Worm (Caenorhabditis elegans): Measurements from ENCODE around the gene F58A4.2.

F58A4.2 gene

DNA sequence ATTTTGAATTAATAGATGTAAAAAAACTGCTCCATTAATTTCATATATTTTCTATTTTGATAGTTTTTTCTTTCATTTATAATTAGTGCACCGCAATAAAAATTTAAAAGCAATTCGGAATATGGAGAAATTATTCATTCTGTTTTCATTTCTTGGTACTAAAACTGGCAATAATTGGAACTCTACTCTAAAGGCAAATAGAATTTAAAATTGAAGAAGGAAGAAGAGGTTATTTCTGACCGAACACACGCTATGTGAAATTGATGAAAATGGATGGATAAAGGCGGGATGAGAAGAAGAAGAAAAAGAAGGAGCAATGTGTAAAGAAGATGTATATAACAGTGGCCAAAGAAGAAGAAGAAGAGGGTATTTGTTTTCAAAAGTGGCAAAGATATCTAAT, 17.3 kb downstream of the F58A4.2 start:
- TF ChIP-seq klf-2 (GFP tag; conservative IDR thresholded peaks at IDR 0.05) (no peak), flt-1 (GFP tag; IDR thresholded peaks at IDR 0.05) (no peak), med-1 (GFP tag; optimal IDR thresholded peaks at IDR 0.05; ENCODE audit: insufficient read depth) (no peak), ztf-23 (GFP tag; IDR thresholded peaks at IDR 0.05) (no peak), ztf-29 (GFP tag; IDR thresholded peaks at IDR 0.05) (no peak), T22C8.4 (GFP tag; IDR thresholded peaks at IDR 0.05) (no peak), ref-1 (GFP tag; conservative IDR thresholded peaks at IDR 0.05) (no peak), tab-1 (GFP tag; IDR thresholded peaks at IDR 0.05) (no peak), cog-1 (tag; optimal IDR thresholded peaks at IDR 0.05) (no peak)

DNA sequence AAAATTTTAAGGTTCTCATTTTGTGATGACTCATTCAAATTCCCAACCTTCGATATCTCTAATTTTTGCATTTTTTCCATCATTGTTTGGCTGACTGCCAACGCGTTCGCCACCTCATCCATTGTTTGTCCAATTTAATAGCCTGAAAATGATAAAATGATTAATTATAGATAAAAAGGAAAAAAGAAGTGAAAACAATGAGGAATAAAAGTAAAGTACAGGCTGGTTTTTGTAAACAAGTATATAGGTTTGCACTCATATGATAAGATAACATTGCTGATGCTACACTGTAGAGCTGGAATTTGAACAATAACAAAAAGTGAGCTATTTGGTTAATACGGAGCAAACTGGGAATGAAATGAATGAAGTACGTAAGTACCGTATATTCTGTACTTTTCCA, 18.3 kb downstream of the F58A4.2 start, which contains the start of gene C48B4.3:
TSS of gene C48B4.3 (minus strand) at position 149 of the 400 bp plus-strand sequence.
- no peak for TF ChIP-seq ref-1 (GFP tag; conservative IDR thresholded peaks at IDR 0.05)

DNA sequence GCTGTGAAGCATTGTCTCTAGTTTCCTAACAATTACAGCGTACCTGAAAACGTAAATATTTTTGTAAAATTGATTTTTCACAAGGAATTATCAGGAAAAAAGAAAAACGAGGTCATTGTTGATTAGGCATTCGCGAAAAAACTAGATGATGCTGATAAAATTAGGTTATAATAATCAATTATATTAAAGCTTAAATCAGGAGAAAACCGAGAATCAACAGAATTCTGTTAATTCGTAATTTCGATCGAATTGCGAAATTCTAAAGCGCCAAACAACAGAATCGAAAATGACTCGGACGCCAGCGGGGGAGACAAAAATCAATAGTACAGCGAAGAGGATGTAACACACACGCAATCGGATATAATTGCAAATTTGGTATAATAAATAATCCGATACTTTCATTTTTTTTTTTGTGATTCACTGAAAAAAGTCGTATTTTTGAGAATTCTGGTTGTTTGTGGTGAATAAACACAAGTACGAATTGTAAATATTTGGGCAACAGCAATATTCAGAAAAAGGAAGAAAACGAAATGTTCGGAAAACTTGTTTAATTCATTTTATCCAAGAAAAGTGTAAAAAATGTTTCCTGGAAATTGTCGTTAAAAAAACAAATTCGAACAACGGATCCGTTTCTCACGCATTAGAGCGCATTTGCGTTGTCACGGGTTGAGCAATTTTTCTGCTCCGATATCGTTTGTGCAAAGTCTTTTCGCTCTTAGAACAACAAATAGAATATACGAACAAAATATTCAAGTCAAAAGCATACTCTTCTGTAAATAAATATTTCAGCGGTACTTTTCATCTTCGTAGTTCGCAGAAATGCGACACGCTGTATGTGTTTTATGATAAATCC, 20.3 kb downstream of the F58A4.2 start, which contains the start of gene ced-7:
TSS of gene ced-7 (minus strand) at position 51 of the 853 bp plus-strand sequence.
- TF ChIP-seq flt-1 (GFP tag; IDR thresholded peaks at IDR 0.05) (no peak), T22C8.4 (GFP tag; IDR thresholded peaks at IDR 0.05) (no peak), med-1 (GFP tag; optimal IDR thresholded peaks at IDR 0.05; ENCODE audit: insufficient read depth) (no peak), ztf-29 (GFP tag; IDR thresholded peaks at IDR 0.05) (no peak), tab-1 (GFP tag; IDR thresholded peaks at IDR 0.05) (no peak), klf-2 (GFP tag; conservative IDR thresholded peaks at IDR 0.05) (no peak), ref-1 (GFP tag; conservative IDR thresholded peaks at IDR 0.05) (no peak), cog-1 (tag; optimal IDR thresholded peaks at IDR 0.05) (no peak), ztf-23 (GFP tag; IDR thresholded peaks at IDR 0.05) (no peak)

DNA sequence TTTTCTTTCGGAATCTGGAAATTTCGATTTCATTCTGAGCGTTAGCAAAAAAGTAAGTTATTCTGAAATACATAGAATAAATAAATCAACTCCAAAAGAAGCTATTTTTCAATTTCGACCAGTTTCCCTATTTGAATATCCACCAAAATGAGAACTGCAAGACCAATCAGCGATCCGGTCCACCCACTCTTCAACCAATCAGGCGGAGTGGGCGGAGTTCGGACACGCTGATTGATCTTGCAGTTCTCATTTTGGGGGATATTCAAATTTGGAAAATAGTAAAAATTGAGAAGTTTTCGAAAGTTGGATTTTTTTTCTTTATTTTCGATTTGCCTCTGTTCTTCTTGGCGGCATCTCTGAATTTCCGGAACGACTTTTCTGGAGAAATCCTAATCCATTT, 29.7 kb downstream of the F58A4.2 start:
- TF ChIP-seq ztf-29 (GFP tag; IDR thresholded peaks at IDR 0.05) (no peak), ref-1 (GFP tag; conservative IDR thresholded peaks at IDR 0.05) (no peak), T22C8.4 (GFP tag; IDR thresholded peaks at IDR 0.05) (no peak), klf-2 (GFP tag; conservative IDR thresholded peaks at IDR 0.05) (no peak), tab-1 (GFP tag; IDR thresholded peaks at IDR 0.05) (no peak), ztf-23 (GFP tag; IDR thresholded peaks at IDR 0.05) (no peak), med-1 (GFP tag; optimal IDR thresholded peaks at IDR 0.05; ENCODE audit: insufficient read depth) (no peak), cog-1 (tag; optimal IDR thresholded peaks at IDR 0.05) (no peak), flt-1 (GFP tag; IDR thresholded peaks at IDR 0.05) (no peak)

DNA sequence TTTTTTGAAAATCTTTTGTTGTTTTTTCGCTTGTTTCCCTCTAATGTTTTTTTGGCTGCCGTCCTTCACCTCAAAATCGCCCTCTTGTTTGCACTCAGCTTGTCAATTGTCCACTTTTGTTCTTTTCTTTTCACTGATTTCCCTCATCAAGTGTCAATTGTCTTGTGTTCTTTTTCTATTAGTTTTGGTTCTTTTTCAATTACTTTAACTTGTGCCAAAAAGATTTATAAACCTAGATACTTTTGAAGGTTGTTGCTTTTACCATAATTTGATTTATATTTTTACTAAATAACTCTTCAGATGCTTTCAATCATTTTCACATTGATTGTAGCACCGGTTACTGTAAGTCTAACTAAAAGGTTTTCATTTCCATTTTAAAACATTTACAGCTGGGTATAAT, 32.1 kb downstream of the F58A4.2 start, which contains the start of gene C48B4.13:
TSS of gene C48B4.13 (plus strand) at position 301 of the 400 bp plus-strand sequence.
- TF ChIP-seq klf-2 (GFP tag; conservative IDR thresholded peaks at IDR 0.05) (no peak), cog-1 (tag; optimal IDR thresholded peaks at IDR 0.05) (no peak), ztf-23 (GFP tag; IDR thresholded peaks at IDR 0.05) (no peak), ref-1 (GFP tag; conservative IDR thresholded peaks at IDR 0.05) (no peak)

DNA sequence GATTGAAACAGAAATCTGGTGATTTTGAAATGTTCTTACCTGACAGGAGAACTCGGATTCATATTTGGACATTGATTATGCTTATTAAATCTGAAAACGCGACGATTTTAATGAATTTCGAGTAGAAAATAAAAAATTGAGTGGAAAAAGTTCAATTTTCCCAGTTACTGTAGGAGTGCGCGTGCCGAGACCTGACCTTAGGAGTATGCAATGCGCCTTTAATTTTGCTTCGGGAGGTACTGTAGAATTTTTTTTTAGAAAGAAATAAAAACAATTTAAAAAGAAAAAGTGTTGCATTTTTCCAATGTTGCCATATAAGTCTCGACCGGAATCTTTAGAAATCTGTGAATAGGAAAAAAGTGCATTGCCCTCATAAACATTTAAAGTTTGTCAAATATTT, 34.6 kb downstream of the F58A4.2 start, which contains the start of gene C48B4.11:
TSS of gene C48B4.11 (minus strand) at position 143 of the 400 bp plus-strand sequence.
- TF ChIP-seq med-1 (GFP tag; optimal IDR thresholded peaks at IDR 0.05; ENCODE audit: insufficient read depth) (no peak), ref-1 (GFP tag; conservative IDR thresholded peaks at IDR 0.05) (no peak), tab-1 (GFP tag; IDR thresholded peaks at IDR 0.05) (no peak), T22C8.4 (GFP tag; IDR thresholded peaks at IDR 0.05) (no peak), cog-1 (tag; optimal IDR thresholded peaks at IDR 0.05) (no peak), klf-2 (GFP tag; conservative IDR thresholded peaks at IDR 0.05) (no peak), flt-1 (GFP tag; IDR thresholded peaks at IDR 0.05) (no peak), ztf-29 (GFP tag; IDR thresholded peaks at IDR 0.05) (no peak), ztf-23 (GFP tag; IDR thresholded peaks at IDR 0.05) (no peak)

DNA sequence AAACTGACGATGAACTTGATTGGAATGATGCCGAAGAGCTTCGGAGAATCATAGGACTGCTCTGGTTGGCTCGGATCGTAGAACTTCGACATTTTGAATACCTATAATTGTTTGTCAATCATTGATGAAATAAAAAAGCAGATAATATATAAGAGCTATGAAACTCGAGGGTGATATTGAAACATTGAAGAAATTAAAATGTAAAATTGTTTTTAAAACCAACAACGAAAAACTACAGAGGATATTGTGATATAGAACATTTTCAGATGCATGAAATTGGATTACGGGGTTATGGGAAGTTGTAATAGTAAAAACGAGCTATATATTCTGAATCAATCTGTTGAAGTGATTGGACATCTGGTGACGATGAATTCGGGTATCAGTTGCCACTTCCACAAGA, 36.1 kb downstream of the F58A4.2 start, which contains the start of gene C48B4.10:
TSS of gene C48B4.10 (minus strand) at position 101 of the 400 bp plus-strand sequence.
- TF ChIP-seq tab-1 (GFP tag; IDR thresholded peaks at IDR 0.05) (no peak), ztf-23 (GFP tag; IDR thresholded peaks at IDR 0.05) (no peak), cog-1 (tag; optimal IDR thresholded peaks at IDR 0.05) (no peak), ref-1 (GFP tag; conservative IDR thresholded peaks at IDR 0.05) (no peak), med-1 (GFP tag; optimal IDR thresholded peaks at IDR 0.05; ENCODE audit: insufficient read depth) (no peak), ztf-29 (GFP tag; IDR thresholded peaks at IDR 0.05) (no peak), klf-2 (GFP tag; conservative IDR thresholded peaks at IDR 0.05) (no peak), flt-1 (GFP tag; IDR thresholded peaks at IDR 0.05) (no peak), T22C8.4 (GFP tag; IDR thresholded peaks at IDR 0.05) (no peak)

DNA sequence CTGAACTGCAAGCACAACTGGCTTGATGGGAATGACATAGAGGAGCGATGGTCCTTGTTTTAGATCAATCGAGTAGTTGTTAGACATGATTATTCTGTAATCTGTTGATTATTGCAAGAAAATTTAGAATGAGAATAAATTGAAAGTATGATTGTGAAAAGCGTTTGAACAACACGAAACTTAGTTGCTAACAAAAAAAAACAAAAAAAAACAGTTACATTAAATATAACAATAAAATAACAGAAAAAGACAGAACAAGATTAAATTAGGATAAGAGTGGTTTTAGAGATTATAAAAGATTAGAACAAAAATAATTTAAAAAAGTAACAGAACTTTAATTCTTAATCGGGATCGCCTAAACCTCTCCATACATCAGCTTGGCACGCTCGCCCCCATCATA, 37.3 kb downstream of the F58A4.2 start, which contains the start of gene C48B4.9:
TSS of gene C48B4.9 (minus strand) at position 101 of the 400 bp plus-strand sequence.
- TF ChIP-seq klf-2 (GFP tag; conservative IDR thresholded peaks at IDR 0.05) (no peak), ref-1 (GFP tag; conservative IDR thresholded peaks at IDR 0.05) (no peak), med-1 (GFP tag; optimal IDR thresholded peaks at IDR 0.05; ENCODE audit: insufficient read depth) (no peak), tab-1 (GFP tag; IDR thresholded peaks at IDR 0.05) (no peak), cog-1 (tag; optimal IDR thresholded peaks at IDR 0.05) (no peak), T22C8.4 (GFP tag; IDR thresholded peaks at IDR 0.05) (no peak), ztf-23 (GFP tag; IDR thresholded peaks at IDR 0.05) (no peak), flt-1 (GFP tag; IDR thresholded peaks at IDR 0.05) (no peak), ztf-29 (GFP tag; IDR thresholded peaks at IDR 0.05) (no peak)

DNA sequence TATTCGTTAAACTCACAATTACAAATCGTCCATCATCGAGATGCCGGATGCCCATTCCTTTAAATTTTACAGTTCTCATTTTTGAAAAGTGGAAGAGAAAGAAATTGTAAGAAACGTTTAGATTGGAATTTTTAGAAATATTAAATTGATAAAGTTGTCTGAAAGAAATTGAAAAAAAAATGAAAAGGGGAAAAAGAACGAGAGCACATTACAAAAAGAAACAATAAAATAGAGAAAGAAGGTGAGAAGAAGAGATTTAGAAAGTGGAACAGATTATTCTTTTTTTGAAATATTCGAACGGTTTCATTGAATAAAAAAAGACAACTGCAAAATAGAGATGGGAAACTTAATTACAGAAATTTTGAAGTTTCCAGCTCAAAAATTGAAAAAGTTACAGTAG, 39.4 kb downstream of the F58A4.2 start, which contains the start of gene C48B4.8:
TSS of gene C48B4.8 (minus strand) at position 101 of the 400 bp plus-strand sequence.
- TF ChIP-seq ztf-23 (GFP tag; IDR thresholded peaks at IDR 0.05) (no peak), flt-1 (GFP tag; IDR thresholded peaks at IDR 0.05) (no peak), tab-1 (GFP tag; IDR thresholded peaks at IDR 0.05) (no peak), ztf-29 (GFP tag; IDR thresholded peaks at IDR 0.05) (no peak), T22C8.4 (GFP tag; IDR thresholded peaks at IDR 0.05) (no peak), ref-1 (GFP tag; conservative IDR thresholded peaks at IDR 0.05) (no peak)
